Fruit fly (Drosophila melanogaster) whole organism: Measurements from ENCODE around the gene Tlk.
A peak's percentile ranks its signal among the peaks of the same experiment; 100 is the strongest.

Experiments
- CG8478 ChIP-seq: fragments of >200 bp; optimal IDR thresholded peaks from 2 replicates; lab custom pipeline; 2018; ENCODE audit warnings: inconsistent platforms
- EcR ChIP-seq, 2 experiments: fragments of >200 bp; optimal IDR thresholded peaks; 2 replicates each; lab custom pipeline; 2017; ENCODE audit warnings: missing biosample characterization in 2 of 2, missing genetic modification characterization in 2 of 2, missing genetic modification reagents in 2 of 2
- pan ChIP-seq: fragments of >200 bp; optimal IDR thresholded peaks from 2 replicates; lab custom pipeline; 2017
- psq ChIP-seq: fragments of >200 bp; optimal IDR thresholded peaks from 2 replicates; lab custom pipeline; 2017

- TF ChIP-seq CG8478 (lab: Kevin White, UChicago) = no peak
- no peak for TF ChIP-seq psq (lab: Kevin White, UChicago)
- peak in 1 of 2 experiments; percentile 46 for TF ChIP-seq EcR (GFP tag; optimal IDR thresholded peaks at IDR 0.05; lab: Kevin White, UChicago)
- no peak for TF ChIP-seq pan (lab: Kevin White, UChicago)
These were observed 37.4 kb upstream of the Tlk start for dm6 chrX:3682483-3682813.
